Worm (Caenorhabditis elegans): ENCODE results near the gene srsx-33.
"Not testable (repeated sequence)": the region's sequence is repeated elsewhere in the genome, so short reads cannot be mapped to it uniquely, and the experiment has no call there.

The srsx-33 gene

ce11 chrV:11292682-11293081, 40.4 kb upstream of the srsx-33 start:
- TF ChIP-seq ahr-1 (tag; optimal IDR thresholded peaks at IDR 0.05), result no peak
- no peak for TF ChIP-seq unc-42 (tag; optimal IDR thresholded peaks at IDR 0.05)
- no peak for TF ChIP-seq elt-4 (tag; optimal IDR thresholded peaks at IDR 0.05)
- no peak for TF ChIP-seq ceh-9 (tag; optimal IDR thresholded peaks at IDR 0.05)
- TF ChIP-seq pros-1 (tag; optimal IDR thresholded peaks at IDR 0.05), result no peak
- TF ChIP-seq fax-1 (tag; optimal IDR thresholded peaks at IDR 0.05), result no peak
- TF ChIP-seq ceh-19 (GFP tag; optimal IDR thresholded peaks at IDR 0.05), result no peak
- TF ChIP-seq unc-3 (GFP tag; conservative IDR thresholded peaks at IDR 0.05), result no peak
- no peak for TF ChIP-seq unc-3 (tag; optimal IDR thresholded peaks at IDR 0.05)
- no peak for TF ChIP-seq ceh-6 (GFP tag; optimal IDR thresholded peaks at IDR 0.05)
- no peak for TF ChIP-seq pag-3 (tag; optimal IDR thresholded peaks at IDR 0.05; ENCODE audit: borderline replicate concordance)
- TF ChIP-seq ceh-34 (tag; optimal IDR thresholded peaks at IDR 0.05), result no peak
- TF ChIP-seq tbx-7 (tag; optimal IDR thresholded peaks at IDR 0.05), result no peak

- TF ChIP-seq elt-2 (tag; optimal IDR thresholded peaks at IDR 0.05), result no peak
- no peak for TF ChIP-seq ets-4 (tag; optimal IDR thresholded peaks at IDR 0.05)
- TF ChIP-seq gmeb-2 (tag; optimal IDR thresholded peaks at IDR 0.05), result no peak
- no peak for TF ChIP-seq unc-86 (tag; optimal IDR thresholded peaks at IDR 0.05)
- TF ChIP-seq odd-2 (tag; optimal IDR thresholded peaks at IDR 0.05), result no peak
- no peak for TF ChIP-seq lin-11 (tag; optimal IDR thresholded peaks at IDR 0.05)
- TF ChIP-seq K09A11.1 (tag; optimal IDR thresholded peaks at IDR 0.05; ENCODE audit: insufficient read depth), result no peak
- no peak for TF ChIP-seq nhr-11 (tag; optimal IDR thresholded peaks at IDR 0.05)
- TF ChIP-seq ceh-18 (tag; optimal IDR thresholded peaks at IDR 0.05), result no peak
- no peak for TF ChIP-seq lim-6 (tag; optimal IDR thresholded peaks at IDR 0.05)
- no peak for TF ChIP-seq fax-1 (tag; optimal IDR thresholded peaks at IDR 0.05)
- TF ChIP-seq ceh-31 (tag; optimal IDR thresholded peaks at IDR 0.05), result no peak
- TF ChIP-seq C08G9.2 (tag; optimal IDR thresholded peaks at IDR 0.05), result no peak
- TF ChIP-seq sox-2 (GFP tag; IDR thresholded peaks at IDR 0.05), result no peak
- no peak for TF ChIP-seq nfya-1 (tag; optimal IDR thresholded peaks at IDR 0.05)
- no peak for TF ChIP-seq Y22D7AL.16 (tag; optimal IDR thresholded peaks at IDR 0.05)
- TF ChIP-seq hlh-15 (tag; optimal IDR thresholded peaks at IDR 0.05), result no peak
- no peak for TF ChIP-seq rnt-1 (tag; optimal IDR thresholded peaks at IDR 0.05)
Measured at ce11 chrV:11290888-11291287, 38.6 kb upstream of the srsx-33 start, which contains the start of gene C03E10.1. Gene C03E10.1, plus strand, starts transcription at chrV:11291188.

ce11 chrV:11286114-11286513, 33.8 kb upstream of the srsx-33 start, which contains the start of gene C03E10.3:
Gene C03E10.3, plus strand, starts transcription at chrV:11286414.
- TF ChIP-seq unc-42, ref-2, lim-6 (tag; optimal IDR thresholded peaks at IDR 0.05): not testable (repeated sequence)

- TF ChIP-seq ceh-18 (tag; optimal IDR thresholded peaks at IDR 0.05) (no peak), C38D4.7 (GFP tag; optimal IDR thresholded peaks at IDR 0.05) (no peak)
Measured at ce11 chrV:11282272-11282671, 29.9 kb upstream of the srsx-33 start, which contains the start of gene gly-20. Gene gly-20, plus strand, starts transcription at chrV:11282572.

- TF ChIP-seq unc-42 (tag; optimal IDR thresholded peaks at IDR 0.05), result peak; percentile 37
- peak; percentile 28 for TF ChIP-seq nfya-1 (tag; optimal IDR thresholded peaks at IDR 0.05)
- no peak for TF ChIP-seq ceh-34 (tag; optimal IDR thresholded peaks at IDR 0.05)
- peak; percentile 67 for TF ChIP-seq unc-55 (GFP tag; optimal IDR thresholded peaks at IDR 0.05)
Measured at ce11 chrV:11281414-11282209, 29.3 kb upstream of the srsx-33 start.

All from whole organism, late embryonic.